Fruit fly (Drosophila melanogaster) S2 (cell line): Measurements from ENCODE around the gene Uch-L5.
A peak's percentile ranks its signal among the peaks of the same experiment; 100 is the strongest.

Source experiments
- CG8478 ChIP-seq: fragments of >200 bp; optimal IDR thresholded peaks from 2 replicates; lab custom pipeline; 2018
- CTCF ChIP-seq, 2 experiments: fragments of >200 bp; optimal IDR thresholded peaks; 2 replicates each; lab custom pipeline; 2018

Gene Uch-L5

dm6 chr3L:9501298-9501697, 24.5 kb upstream of the Uch-L5 start:
- TF ChIP-seq CTCF (optimal IDR thresholded peaks at IDR 0.05; lab: Kevin White, UChicago) (no peak), CG8478 (lab: Kevin White, UChicago) (no peak)

DNA sequence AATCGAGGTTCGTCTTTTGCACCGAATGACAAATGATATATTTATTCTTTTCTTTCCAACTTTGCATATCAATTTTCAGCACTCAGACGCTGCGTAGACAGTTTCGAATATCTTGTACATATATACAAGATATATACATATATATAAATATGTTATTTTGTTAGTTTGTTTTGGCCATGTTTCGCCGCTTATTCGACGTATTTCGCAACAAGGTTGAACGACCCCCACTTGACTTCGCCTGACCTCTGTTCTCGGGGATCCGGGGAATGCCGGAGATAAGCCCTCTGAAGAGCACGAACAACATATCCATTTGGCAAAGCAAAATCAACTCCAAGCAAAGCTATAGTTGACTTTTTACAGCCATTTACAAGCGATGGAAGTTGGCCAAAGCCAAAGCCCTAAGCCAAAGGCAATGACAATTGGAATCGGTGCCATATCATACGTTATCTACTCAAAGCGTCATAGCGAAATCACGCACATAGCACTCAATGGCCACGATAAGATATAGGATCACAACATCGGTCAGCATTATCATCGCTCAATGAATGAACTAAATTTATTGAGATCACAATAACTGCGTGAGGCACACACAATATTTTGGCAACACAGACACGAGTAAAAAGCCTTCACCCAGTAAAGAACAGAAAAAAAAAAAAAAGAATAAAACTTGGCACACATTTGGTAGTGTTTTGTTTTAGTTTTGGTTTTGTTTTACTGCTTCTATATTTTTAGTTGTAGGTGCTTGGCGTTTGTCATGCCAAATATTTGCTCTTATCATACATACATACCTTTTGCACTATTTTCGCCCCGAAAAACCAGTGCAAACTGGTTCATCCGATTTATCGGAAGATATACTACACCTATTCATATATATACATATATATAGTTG, 23.4 kb upstream of the Uch-L5 start:
- no peak for TF ChIP-seq CG8478 (lab: Kevin White, UChicago)
- no peak for TF ChIP-seq CTCF (optimal IDR thresholded peaks at IDR 0.05; lab: Kevin White, UChicago)

- TF ChIP-seq CTCF (optimal IDR thresholded peaks at IDR 0.05; lab: Kevin White, UChicago): no peak
- no peak for TF ChIP-seq CG8478 (lab: Kevin White, UChicago)
Observed at dm6 chr3L:9497981-9498619, 21.3 kb upstream of the Uch-L5 start.

- no peak for TF ChIP-seq CG8478 (lab: Kevin White, UChicago)
- no peak for TF ChIP-seq CTCF (optimal IDR thresholded peaks at IDR 0.05; lab: Kevin White, UChicago)
Observed at dm6 chr3L:9497249-9497648, 20.5 kb upstream of the Uch-L5 start.

DNA sequence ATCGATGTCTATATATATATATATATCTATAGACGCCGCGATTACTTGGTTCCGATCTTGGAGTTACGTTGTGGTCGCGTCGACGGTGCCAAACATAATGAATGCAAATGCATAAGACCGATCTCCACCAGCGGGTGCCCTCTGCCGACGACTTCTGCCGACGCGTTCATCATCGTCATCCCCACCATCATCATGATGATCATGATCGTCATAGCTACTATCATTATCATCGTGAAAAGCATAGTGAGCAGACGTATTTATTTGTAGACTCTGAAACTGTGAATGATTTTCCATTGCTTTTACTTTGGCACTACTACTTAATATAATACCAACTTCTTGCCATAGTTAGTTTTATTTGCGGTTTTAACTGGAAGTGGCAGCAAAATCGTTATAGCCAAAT, 15.3 kb upstream of the Uch-L5 start, which contains the start of gene CG32037:
TSS of gene CG32037 (minus strand) at position 101 of the 400 bp plus-strand sequence.
- TF ChIP-seq CTCF (optimal IDR thresholded peaks at IDR 0.05; lab: Kevin White, UChicago) (no peak), CG8478 (lab: Kevin White, UChicago) (no peak)

- TF ChIP-seq CTCF (optimal IDR thresholded peaks at IDR 0.05; lab: Kevin White, UChicago): no peak
- TF ChIP-seq CG8478 (lab: Kevin White, UChicago): no peak
Observed at dm6 chr3L:9491331-9491730, 14.6 kb upstream of the Uch-L5 start.

dm6 chr3L:9490432-9490831, 13.7 kb upstream of the Uch-L5 start:
- TF ChIP-seq CG8478 (lab: Kevin White, UChicago): no peak
- TF ChIP-seq CTCF (optimal IDR thresholded peaks at IDR 0.05; lab: Kevin White, UChicago): no peak

- no peak for TF ChIP-seq CG8478 (lab: Kevin White, UChicago)
- no peak for TF ChIP-seq CTCF (optimal IDR thresholded peaks at IDR 0.05; lab: Kevin White, UChicago)
Observed at dm6 chr3L:9489627-9490026, 12.9 kb upstream of the Uch-L5 start.

dm6 chr3L:9489133-9489532, 12.4 kb upstream of the Uch-L5 start, which contains the start of gene CG32036:
Gene CG32036, minus strand, starts transcription at chr3L:9489233.
- no peak for TF ChIP-seq CG8478 (lab: Kevin White, UChicago)
- TF ChIP-seq CTCF (optimal IDR thresholded peaks at IDR 0.05; lab: Kevin White, UChicago): no peak

DNA sequence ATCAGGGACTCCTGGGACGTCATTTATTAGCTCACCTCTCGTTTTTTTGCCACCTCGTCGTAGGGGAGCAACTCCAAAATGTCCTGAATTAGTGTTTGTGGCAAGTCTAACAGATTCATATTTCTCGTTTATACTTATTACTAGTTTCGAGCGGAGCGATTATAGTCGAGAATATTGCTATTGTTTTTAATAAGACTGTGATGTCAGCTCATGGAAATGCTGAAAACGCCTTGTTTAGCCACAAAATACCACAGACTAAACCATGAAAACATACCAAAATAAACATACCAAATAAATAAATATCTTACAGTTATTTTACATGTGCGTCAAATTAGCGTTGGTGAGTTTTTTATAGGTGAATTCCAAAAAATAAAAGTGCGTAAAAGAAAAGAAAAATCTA, 10.8 kb upstream of the Uch-L5 start, which contains the start of gene pall:
TSS of gene pall (minus strand) at position 205 of the 400 bp plus-strand sequence.
- TF ChIP-seq CTCF (optimal IDR thresholded peaks at IDR 0.05; lab: Kevin White, UChicago) (peak in 1 of 2 experiments; percentile 6), CG8478 (lab: Kevin White, UChicago) (no peak)

DNA sequence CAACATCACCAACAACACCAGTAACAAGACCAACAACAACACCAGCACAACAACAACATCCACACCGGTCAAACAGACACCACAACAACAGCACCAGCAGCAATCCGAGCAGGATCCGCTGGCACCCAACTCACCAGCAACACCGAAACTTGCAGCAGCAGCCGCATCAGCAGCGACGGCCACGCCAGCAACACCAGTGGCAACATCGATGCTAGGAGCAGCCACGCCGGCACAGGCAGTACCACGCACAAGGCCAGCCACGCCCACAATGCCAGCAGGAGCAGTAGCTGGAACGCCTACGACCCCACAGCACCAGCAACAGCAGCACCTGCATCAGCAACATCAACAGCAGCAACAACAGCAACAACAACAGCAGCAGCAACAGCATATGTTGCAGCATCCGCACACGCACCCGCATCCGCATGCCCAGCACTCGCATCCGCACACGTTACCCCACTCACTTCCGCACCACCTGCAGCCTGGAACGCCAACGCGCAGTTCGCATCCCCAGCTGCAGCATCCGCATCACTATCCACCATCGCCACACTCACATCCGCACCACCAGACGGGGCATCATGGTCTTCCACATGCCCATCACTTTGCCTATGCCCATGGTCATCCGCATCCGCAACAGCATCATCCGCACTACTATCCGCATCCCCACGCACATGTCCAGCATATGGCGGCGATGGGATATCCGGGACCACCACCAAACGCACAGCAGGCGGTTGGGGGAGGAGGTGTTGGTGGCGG, 5.4 kb downstream of the Uch-L5 start:
- TF ChIP-seq CTCF (optimal IDR thresholded peaks at IDR 0.05; lab: Kevin White, UChicago): no peak
- TF ChIP-seq CG8478 (lab: Kevin White, UChicago): no peak

dm6 chr3L:9469079-9469478, 7.7 kb downstream of the Uch-L5 start:
- no peak for TF ChIP-seq CG8478 (lab: Kevin White, UChicago)
- no peak for TF ChIP-seq CTCF (optimal IDR thresholded peaks at IDR 0.05; lab: Kevin White, UChicago)

dm6 chr3L:9468261-9468890, 8.4 kb downstream of the Uch-L5 start:
- TF ChIP-seq CG8478 (lab: Kevin White, UChicago): no peak
- TF ChIP-seq CTCF (optimal IDR thresholded peaks at IDR 0.05; lab: Kevin White, UChicago): no peak

dm6 chr3L:9467763-9468206, 9.0 kb downstream of the Uch-L5 start:
- TF ChIP-seq CG8478 (lab: Kevin White, UChicago) (no peak), CTCF (optimal IDR thresholded peaks at IDR 0.05; lab: Kevin White, UChicago) (no peak)
